Fruit fly (Drosophila melanogaster): Measurements from ENCODE around the gene ChLD3.
A peak's percentile ranks its signal among the peaks of the same experiment; 100 is the strongest.

ChLD3 gene

DNA sequence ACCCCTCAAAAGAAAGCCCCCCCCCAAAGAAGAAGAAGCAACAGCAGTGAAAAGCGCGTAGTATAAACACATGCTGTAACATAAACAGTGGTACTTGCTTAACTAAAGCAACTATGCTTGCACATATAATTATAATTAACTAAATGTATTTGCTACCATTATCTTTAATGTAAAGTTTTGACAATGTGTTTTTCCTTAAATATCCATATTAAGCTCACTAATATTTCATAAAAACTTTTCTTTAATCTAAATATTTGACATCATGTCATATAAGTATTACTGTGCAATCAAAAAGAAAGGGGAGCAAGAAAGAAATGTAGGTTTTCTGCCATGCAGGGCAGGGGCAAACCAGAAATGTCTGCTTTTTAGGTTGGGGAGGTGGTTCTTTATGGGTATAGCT, 21.9 kb upstream of the ChLD3 start (continued):
- TF ChIP-seq CG18599 (GFP tag; optimal IDR thresholded peaks at IDR 0.05) (peak; percentile 72), TFAM (GFP tag; optimal IDR thresholded peaks at IDR 0.05) (no peak), Blimp-1 (GFP tag; optimal IDR thresholded peaks at IDR 0.05) (peak; percentile 56), Fer1 (GFP tag; optimal IDR thresholded peaks at IDR 0.05) (peak; percentile 34), sens (GFP tag) (peak; percentile 74), CG32772 (GFP tag; IDR thresholded peaks at IDR 0.05) (peak; percentile 63; the same call in 1 of the 2 replicates), yki (optimal IDR thresholded peaks at IDR 0.05) (no peak), abd-A (tag; optimal IDR thresholded peaks at IDR 0.05) (peak; percentile 67), CG3847 (GFP tag; IDR thresholded peaks at IDR 0.05) (no peak), fd96Cb (tag; optimal IDR thresholded peaks at IDR 0.05) (peak; percentile 16), cwo (GFP tag; optimal IDR thresholded peaks at IDR 0.05) (peak; percentile 43), CG32532 (GFP tag; IDR thresholded peaks at IDR 0.05) (peak; percentile 21; the same call in 1 of the 2 replicates), CG7928 (GFP tag; optimal IDR thresholded peaks at IDR 0.05) (no peak), MTF-1 (GFP tag; optimal IDR thresholded peaks at IDR 0.05; ENCODE audit: borderline replicate concordance) (no peak), Fer3 (tag; optimal IDR thresholded peaks at IDR 0.05) (peak; percentile 44), tap (tag; optimal IDR thresholded peaks at IDR 0.05) (peak; percentile 54), btn (GFP tag; optimal IDR thresholded peaks at IDR 0.05) (no peak), pan (optimal IDR thresholded peaks at IDR 0.05) (no peak), pan (GFP tag; optimal IDR thresholded peaks at IDR 0.05 in 1 of 2, IDR thresholded peaks at IDR 0.05 in 1 of 2) (peak in 1 of 2 experiments; percentile 63), CG6689 (GFP tag; IDR thresholded peaks at IDR 0.05) (peak; percentile 49; the same call in 1 of the 2 replicates), CG1233 (GFP tag; optimal IDR thresholded peaks at IDR 0.05) (peak; percentile 12), lab (GFP tag; optimal IDR thresholded peaks at IDR 0.05) (peak; percentile 69), Xrp1 (GFP tag; IDR thresholded peaks at IDR 0.05) (peak; percentile 39; the same call in 1 of the 2 replicates), Med (GFP tag) (peak; percentile 3), CG17359 (tag; optimal IDR thresholded peaks at IDR 0.05) (peak; percentile 70), CG2678 (tag; optimal IDR thresholded peaks at IDR 0.05) (peak; percentile 70), CG3281 (GFP tag; optimal IDR thresholded peaks at IDR 0.05) (peak; percentile 53), ttk (GFP tag; IDR thresholded peaks at IDR 0.05) (peak; percentile 41), CG7372 (GFP tag; IDR thresholded peaks at IDR 0.05) (peak; percentile 13; the same call in 1 of the 2 replicates)

DNA sequence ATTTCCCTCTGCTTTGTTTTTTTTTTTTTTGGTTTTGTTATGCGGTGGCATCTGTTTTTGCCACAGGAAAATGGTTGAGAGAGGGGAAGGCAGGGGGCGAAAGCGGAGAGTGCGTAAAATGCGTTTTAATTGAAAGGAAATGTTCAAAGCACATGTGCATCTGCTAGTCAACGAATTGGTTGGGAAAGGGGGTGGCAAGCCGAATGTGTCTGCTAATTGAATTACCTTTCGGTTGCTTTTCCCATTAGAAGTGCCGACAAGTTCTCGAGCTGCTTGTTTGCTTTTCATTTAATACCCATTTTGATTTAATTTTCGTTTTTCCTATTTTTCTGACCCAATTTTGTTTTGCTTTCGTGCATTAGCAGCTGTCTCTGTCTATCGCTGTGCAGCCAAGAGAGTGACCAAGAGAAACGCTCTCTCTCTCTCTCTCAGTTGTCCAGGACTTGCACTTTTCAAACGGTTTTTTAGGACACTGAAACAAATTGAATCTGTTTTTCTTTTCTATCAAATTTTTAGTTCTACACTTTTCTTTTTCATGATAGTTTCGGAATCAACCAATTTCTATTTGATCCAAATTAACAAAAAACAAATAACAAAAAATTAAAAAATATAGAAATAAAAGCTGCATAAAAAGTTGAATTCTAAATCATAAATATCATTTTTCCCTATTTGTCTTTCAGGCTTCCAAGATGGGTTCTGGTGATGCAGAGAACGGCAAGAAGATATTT, 20.0 kb upstream of the ChLD3 start:
- TF ChIP-seq insv (GFP tag; optimal IDR thresholded peaks at IDR 0.05), result no peak
- TF ChIP-seq otp (GFP tag; IDR thresholded peaks at IDR 0.05), result peak; percentile 55; the same call in 1 of the 3 replicates
- peak; percentile 37 for TF ChIP-seq sens (GFP tag)
- no peak for TF ChIP-seq MBD-R2 (GFP tag; IDR thresholded peaks at IDR 0.05)
- TF ChIP-seq hbn (GFP tag; IDR thresholded peaks at IDR 0.05; ENCODE audit: partially characterized antibody), result no peak
- TF ChIP-seq Ets65A (GFP tag), result peak; percentile 54
- peak; percentile 71 for TF ChIP-seq crol (GFP tag; IDR thresholded peaks at IDR 0.05)
- no peak for TF ChIP-seq nmo (GFP tag; optimal IDR thresholded peaks at IDR 0.05)
- no peak for TF ChIP-seq Spps (tag; optimal IDR thresholded peaks at IDR 0.05)
- no peak for TF ChIP-seq Lim3 (GFP tag; IDR thresholded peaks at IDR 0.05)
- no peak for TF ChIP-seq CG7786 (GFP tag; optimal IDR thresholded peaks at IDR 0.05)
- no peak for TF ChIP-seq CG6654 (GFP tag; optimal IDR thresholded peaks at IDR 0.05)
- no peak for TF ChIP-seq D19A (tag; optimal IDR thresholded peaks at IDR 0.05)
- peak; percentile 16 for TF ChIP-seq sqz (GFP tag; optimal IDR thresholded peaks at IDR 0.05)
- peak; percentile 45 to 64 for TF ChIP-seq Trl (optimal IDR thresholded peaks at IDR 0.05)
- TF ChIP-seq Trl (GFP tag; optimal IDR thresholded peaks at IDR 0.05), result no peak
- peak; percentile 24 for TF ChIP-seq twi (tag; optimal IDR thresholded peaks at IDR 0.05)
- no peak for TF ChIP-seq HLH54F (GFP tag; optimal IDR thresholded peaks at IDR 0.05)
- TF ChIP-seq CG16779 (GFP tag; IDR thresholded peaks at IDR 0.05), result no peak
- TF ChIP-seq chinmo (GFP tag; IDR thresholded peaks at IDR 0.05; ENCODE audit: partially characterized antibody), result 0 out of 4 replicates have a peak, but pooled peaks have one; percentile 8
- TF ChIP-seq CG32772 (GFP tag; IDR thresholded peaks at IDR 0.05), result 0 out of 2 replicates have a peak, but pooled peaks have one; percentile 13
- no peak for TF ChIP-seq Ets97D (GFP tag; optimal IDR thresholded peaks at IDR 0.05)
- 0 out of 2 replicates have a peak, but pooled peaks have one; percentile 17 for TF ChIP-seq CG10959 (GFP tag; IDR thresholded peaks at IDR 0.05)

Data from whole organism, embryonic.